Fruit fly (Drosophila melanogaster) whole organism, embryonic: ENCODE results near the gene Fgop2.

ENCODE experiments used
- B-H2 ChIP-seq: fragments of 200-800 bp; sonication (Bioruptor generic); optimal IDR thresholded peaks from 2 replicates; lab custom pipeline; 2018; ENCODE audit warnings: missing biosample characterization, mild to moderate bottlenecking, missing genetic modification characterization
- CG10462 ChIP-seq: fragments of 200-800 bp; sonication (Bioruptor generic); optimal IDR thresholded peaks from 2 replicates; lab custom pipeline; 2016; ENCODE audit warnings: missing biosample characterization, missing genetic modification characterization
- CG10543 ChIP-seq: fragments of 200-800 bp; sonication (Bioruptor generic); optimal IDR thresholded peaks from 3 replicates; lab custom pipeline; 2017; ENCODE audit warnings: missing biosample characterization, mild to moderate bottlenecking, missing genetic modification characterization, moderate library complexity
- CG10959 ChIP-seq: fragments of 200-800 bp; sonication (Bioruptor generic); IDR thresholded peaks from 2 replicates; pipeline ENCODE4 v1.3.6; 2022; ENCODE audit warnings: missing biosample characterization, missing genetic modification characterization
- CG12299 ChIP-seq: fragments of 200-800 bp; sonication (Bioruptor generic); optimal IDR thresholded peaks from 2 replicates; lab custom pipeline; 2018; ENCODE audit warnings: missing biosample characterization, mild to moderate bottlenecking, missing genetic modification characterization
- CG12391 ChIP-seq: fragments of 200-800 bp; sonication (Bioruptor generic); optimal IDR thresholded peaks from 3 replicates; lab custom pipeline; 2018; ENCODE audit warnings: missing biosample characterization, mild to moderate bottlenecking, missing genetic modification characterization, moderate library complexity
- CG12942 ChIP-seq: fragments of 200-800 bp; sonication (Bioruptor generic); optimal IDR thresholded peaks from 3 replicates; lab custom pipeline; 2016; ENCODE audit warnings: missing biosample characterization, missing genetic modification characterization
- CG13296 ChIP-seq: fragments of 200-800 bp; sonication (Bioruptor generic); optimal IDR thresholded peaks from 3 replicates; lab custom pipeline; 2018; ENCODE audit warnings: missing biosample characterization, mild to moderate bottlenecking, missing genetic modification characterization
- CG13424 ChIP-seq: fragments of 200-800 bp; sonication (Bioruptor generic); optimal IDR thresholded peaks from 2 replicates; lab custom pipeline; 2019; ENCODE audit warnings: missing biosample characterization, mild to moderate bottlenecking, missing genetic modification characterization, moderate library complexity
- CG14441 ChIP-seq: fragments of 200-800 bp; sonication (Bioruptor generic); IDR thresholded peaks from 2 replicates; pipeline ENCODE4 v1.3.6; 2022; ENCODE audit warnings: missing biosample characterization, missing genetic modification characterization
- CG15269 ChIP-seq: fragments of 200-800 bp; sonication (Bioruptor generic); optimal IDR thresholded peaks from 2 replicates; lab custom pipeline; 2018; ENCODE audit warnings: missing biosample characterization, mild to moderate bottlenecking, missing genetic modification characterization, moderate library complexity
- CG15479 ChIP-seq: fragments of 200-800 bp; sonication (Bioruptor generic); optimal IDR thresholded peaks from 3 replicates; lab custom pipeline; 2019; ENCODE audit warnings: missing biosample characterization, mild to moderate bottlenecking, missing genetic modification characterization, moderate library complexity
- CG1603 ChIP-seq: fragments of 200-800 bp; sonication (Bioruptor generic); optimal IDR thresholded peaks from 2 replicates; lab custom pipeline; 2019; ENCODE audit warnings: missing biosample characterization, mild to moderate bottlenecking, missing genetic modification characterization, moderate library complexity
- CG16815 ChIP-seq: fragments of 200-800 bp; sonication (Bioruptor generic); optimal IDR thresholded peaks from 3 replicates; lab custom pipeline; 2017; ENCODE audit warnings: missing biosample characterization, mild to moderate bottlenecking, missing genetic modification characterization
- CG17385 ChIP-seq: fragments of 200-800 bp; sonication (Bioruptor generic); optimal IDR thresholded peaks from 3 replicates; lab custom pipeline; 2018; ENCODE audit warnings: missing biosample characterization, mild to moderate bottlenecking, missing genetic modification characterization
- CG18476 ChIP-seq: fragments of 200-800 bp; sonication (Bioruptor generic); optimal IDR thresholded peaks from 2 replicates; lab custom pipeline; 2016; ENCODE audit warnings: missing biosample characterization, mild to moderate bottlenecking, missing genetic modification characterization
- CG2199 ChIP-seq: fragments of 200-800 bp; sonication (Bioruptor generic); IDR thresholded peaks from 3 replicates; pipeline ENCODE4 v1.3.6; 2022; ENCODE audit warnings: missing biosample characterization, missing genetic modification characterization
- CG3065 ChIP-seq: fragments of 200-800 bp; sonication (Bioruptor generic); optimal IDR thresholded peaks from 2 replicates; lab custom pipeline; 2016; ENCODE audit warnings: missing biosample characterization, missing genetic modification characterization
- CG3281 ChIP-seq: fragments of 200-800 bp; sonication (Bioruptor generic); optimal IDR thresholded peaks from 3 replicates; lab custom pipeline; 2017; ENCODE audit warnings: missing biosample characterization, mild to moderate bottlenecking, missing genetic modification characterization
- CG33557 ChIP-seq: fragments of 200-800 bp; sonication (Bioruptor generic); optimal IDR thresholded peaks from 2 replicates; lab custom pipeline; 2019; ENCODE audit warnings: missing biosample characterization, mild to moderate bottlenecking, missing genetic modification characterization, moderate library complexity
- CG3407 ChIP-seq: fragments of 200-800 bp; sonication (Bioruptor generic); optimal IDR thresholded peaks from 2 replicates; lab custom pipeline; 2018; ENCODE audit warnings: missing biosample characterization, mild to moderate bottlenecking, missing genetic modification characterization
- CG3838 ChIP-seq: fragments of 200-800 bp; sonication (Bioruptor generic); optimal IDR thresholded peaks from 3 replicates; lab custom pipeline; 2016; ENCODE audit warnings: missing biosample characterization, missing genetic modification characterization
- CG4328 ChIP-seq: fragments of 200-800 bp; sonication (Bioruptor generic); optimal IDR thresholded peaks from 3 replicates; lab custom pipeline; 2017; ENCODE audit warnings: missing biosample characterization, missing genetic modification reagents, missing genetic modification characterization
- CG4617 ChIP-seq: fragments of 200-800 bp; sonication (Bioruptor generic); optimal IDR thresholded peaks from 3 replicates; lab custom pipeline; 2016; ENCODE audit warnings: missing biosample characterization, missing genetic modification characterization, borderline replicate concordance
- CG7271 ChIP-seq: fragments of 200-800 bp; sonication (Bioruptor generic); optimal IDR thresholded peaks from 2 replicates; lab custom pipeline; 2018; ENCODE audit warnings: missing biosample characterization, mild to moderate bottlenecking, missing genetic modification characterization, moderate library complexity
- CG7556 ChIP-seq: fragments of 200-800 bp; sonication (Bioruptor generic); optimal IDR thresholded peaks from 2 replicates; lab custom pipeline; 2017; ENCODE audit warnings: missing biosample characterization, mild to moderate bottlenecking, missing genetic modification characterization
- CG8359 ChIP-seq: fragments of 200-800 bp; sonication (Bioruptor generic); optimal IDR thresholded peaks from 2 replicates; lab custom pipeline; 2017; ENCODE audit warnings: missing biosample characterization, mild to moderate bottlenecking, missing genetic modification characterization, borderline replicate concordance
- CG8478 ChIP-seq: fragments of >200 bp; optimal IDR thresholded peaks from 2 replicates; lab custom pipeline; 2018
- CG9437 ChIP-seq: fragments of 200-800 bp; sonication (Bioruptor generic); optimal IDR thresholded peaks from 2 replicates; lab custom pipeline; 2018; ENCODE audit warnings: missing biosample characterization, mild to moderate bottlenecking, missing genetic modification characterization
- CrebB ChIP-seq: fragments of 200-800 bp; sonication (Bioruptor generic); optimal IDR thresholded peaks from 3 replicates; lab custom pipeline; 2018; ENCODE audit warnings: missing biosample characterization, mild to moderate bottlenecking, missing genetic modification characterization
- Dip2 ChIP-seq: fragments of 200-800 bp; sonication (Bioruptor generic); IDR thresholded peaks from 2 replicates; pipeline ENCODE4 v1.3.6; 2022; ENCODE audit warnings: missing biosample characterization, missing genetic modification characterization
- E2f2 ChIP-seq: fragments of 200-800 bp; sonication (Bioruptor generic); IDR thresholded peaks from 2 replicates; pipeline ENCODE4 v1.3.6; 2022; ENCODE audit warnings: missing biosample characterization, missing genetic modification characterization
- Fer1 ChIP-seq: fragments of 200-800 bp; sonication (Bioruptor generic); optimal IDR thresholded peaks from 2 replicates; lab custom pipeline; 2017; ENCODE audit warnings: missing biosample characterization, mild to moderate bottlenecking, missing genetic modification characterization
- Jarid2 ChIP-seq: fragments of 200-800 bp; sonication (Bioruptor generic); optimal IDR thresholded peaks from 3 replicates; lab custom pipeline; 2017; ENCODE audit warnings: mild to moderate bottlenecking, missing biosample characterization, missing genetic modification reagents, missing genetic modification characterization
- Mad ChIP-seq: fragments of 200-800 bp; sonication (Bioruptor generic); optimal IDR thresholded peaks from 2 replicates; lab custom pipeline; 2016; ENCODE audit warnings: missing biosample characterization, missing genetic modification characterization
- Meics ChIP-seq: fragments of 200-800 bp; sonication (Bioruptor generic); optimal IDR thresholded peaks from 2 replicates; lab custom pipeline; 2017; ENCODE audit warnings: missing biosample characterization, mild to moderate bottlenecking, missing genetic modification characterization
- Myb ChIP-seq: fragments of 200-800 bp; sonication (Bioruptor generic); optimal IDR thresholded peaks from 2 replicates; lab custom pipeline; 2016; ENCODE audit warnings: missing biosample characterization, missing genetic modification characterization
- Rx ChIP-seq: fragments of 200-800 bp; sonication (Bioruptor generic); IDR thresholded peaks from 2 replicates; pipeline ENCODE4 v1.3.6; 2022; ENCODE audit warnings: missing biosample characterization, missing genetic modification characterization
- Sox102F ChIP-seq: fragments of 200-800 bp; sonication (Bioruptor generic); optimal IDR thresholded peaks from 2 replicates; lab custom pipeline; 2018; ENCODE audit warnings: missing biosample characterization, mild to moderate bottlenecking, missing genetic modification characterization, moderate library complexity
- br ChIP-seq: fragments of >200 bp; optimal IDR thresholded peaks from 2 replicates; lab custom pipeline; 2017
- bsh ChIP-seq, 2 experiments: fragments of 200-800 bp; sonication (Bioruptor generic); optimal IDR thresholded peaks; 2 replicates each; lab custom pipeline; 2017 to 2018; ENCODE audit warnings: mild to moderate bottlenecking in 2 of 2, missing biosample characterization in 2 of 2, missing genetic modification characterization in 2 of 2, moderate library complexity in 1 of 2
- esg ChIP-seq: fragments of 200-800 bp; sonication (Bioruptor generic); conservative IDR thresholded peaks from 2 replicates; pipeline ENCODE4 v1.3.6; 2022; ENCODE audit warnings: missing biosample characterization, missing genetic modification characterization
- ewg ChIP-seq: fragments of 200-800 bp; sonication (Bioruptor generic); optimal IDR thresholded peaks from 3 replicates; lab custom pipeline; 2017; ENCODE audit warnings: mild to moderate bottlenecking, missing biosample characterization, missing genetic modification reagents, missing genetic modification characterization
- fd3F ChIP-seq: fragments of 200-800 bp; sonication (Bioruptor generic); optimal IDR thresholded peaks from 2 replicates; lab custom pipeline; 2018; ENCODE audit warnings: missing biosample characterization, mild to moderate bottlenecking, missing genetic modification characterization, moderate library complexity
- ind ChIP-seq: fragments of 200-800 bp; sonication (Bioruptor generic); optimal IDR thresholded peaks from 3 replicates; lab custom pipeline; 2016; ENCODE audit warnings: missing biosample characterization, missing genetic modification characterization
- pnt ChIP-seq: fragments of 200-800 bp; sonication (Bioruptor generic); optimal IDR thresholded peaks from 3 replicates; lab custom pipeline; 2016; ENCODE audit warnings: missing biosample characterization, missing genetic modification characterization
- pzg ChIP-seq: fragments of 200-800 bp; sonication (Bioruptor generic); optimal IDR thresholded peaks from 3 replicates; lab custom pipeline; 2018; ENCODE audit warnings: missing biosample characterization, mild to moderate bottlenecking, missing genetic modification characterization, moderate library complexity
- shn ChIP-seq: fragments of 200-800 bp; sonication (Bioruptor generic); optimal IDR thresholded peaks from 3 replicates; lab custom pipeline; 2016; ENCODE audit warnings: missing biosample characterization, missing genetic modification characterization
- sima ChIP-seq: fragments of 200-800 bp; sonication (Bioruptor generic); optimal IDR thresholded peaks from 2 replicates; lab custom pipeline; 2016; ENCODE audit warnings: missing biosample characterization, missing genetic modification characterization
- slbo ChIP-seq: fragments of 200-800 bp; sonication (Bioruptor generic); IDR thresholded peaks from 2 replicates; pipeline ENCODE4 v1.3.6; 2022; ENCODE audit warnings: missing biosample characterization, missing genetic modification characterization
- tgo ChIP-seq: fragments of 200-800 bp; sonication (Bioruptor generic); IDR thresholded peaks from 3 replicates; pipeline ENCODE4 v1.3.6; 2022; ENCODE audit warnings: missing biosample characterization, missing genetic modification characterization

The Fgop2 gene

dm6 chr2L:6964022-6964434 is 18.9 kb upstream of the Fgop2 start, which contains the start of the genes sip2 and Coprox (continued):
- no peak for TF ChIP-seq Sox102F (GFP tag; lab: Kevin White, UChicago)
- TF ChIP-seq CG14441 (GFP tag; lab: Robert Waterston, UW): 0 out of 2 replicates have a peak, but pooled peaks have one; percentile 46
- TF ChIP-seq CG17385 (GFP tag; lab: Kevin White, UChicago): peak; percentile 62
- peak; percentile 1 for TF ChIP-seq CG15479 (GFP tag; lab: Kevin White, UChicago)
- TF ChIP-seq CG3065: no peak
- no peak for TF ChIP-seq Dip2 (GFP tag; lab: Robert Waterston, UW)
- TF ChIP-seq CG2199: no peak
- peak; percentile 26 for TF ChIP-seq CG16815 (GFP tag; lab: Kevin White, UChicago)
- peak; percentile 6 for TF ChIP-seq CG10462 (GFP tag; lab: Kevin White, UChicago)
- TF ChIP-seq CG12942 (GFP tag; lab: Kevin White, UChicago): peak; percentile 50
- TF ChIP-seq CG4328: peak; percentile 47
- no peak for TF ChIP-seq shn (GFP tag; lab: Kevin White, UChicago)
- peak; percentile 68 for TF ChIP-seq Fer1 (GFP tag; lab: Kevin White, UChicago)
- peak; percentile 84 for TF ChIP-seq CG13424 (tag; lab: Kevin White, UChicago)
- no peak for TF ChIP-seq Mad
- TF ChIP-seq ind (GFP tag; lab: Kevin White, UChicago): peak; percentile 69
- no peak for TF ChIP-seq CG3407 (GFP tag; lab: Kevin White, UChicago)
- TF ChIP-seq B-H2 (GFP tag; lab: Kevin White, UChicago): peak; percentile 55
- peak; percentile 50 for TF ChIP-seq fd3F (GFP tag; lab: Kevin White, UChicago)
- no peak for TF ChIP-seq CG10959 (GFP tag; lab: Robert Waterston, UW)
- no peak for TF ChIP-seq Rx
- TF ChIP-seq CG12299 (tag; lab: Kevin White, UChicago): peak; percentile 69
- TF ChIP-seq CG12391: peak; percentile 88
- TF ChIP-seq CG18476: no peak
- TF ChIP-seq CG9437 (GFP tag; lab: Kevin White, UChicago): peak; percentile 69
- peak; percentile 70 for TF ChIP-seq Myb (GFP tag; lab: Kevin White, UChicago)
- TF ChIP-seq sima (GFP tag; lab: Kevin White, UChicago): no peak
- peak; percentile 71 for TF ChIP-seq CG7556 (GFP tag; lab: Kevin White, UChicago)
- TF ChIP-seq CG8359 (GFP tag; lab: Kevin White, UChicago): no peak
- TF ChIP-seq CG3838 (GFP tag; lab: Kevin White, UChicago): no peak
- no peak for TF ChIP-seq CG8478
- peak; percentile 62 for TF ChIP-seq CG7271 (tag; lab: Kevin White, UChicago)
- TF ChIP-seq tgo (GFP tag; lab: Robert Waterston, UW): peak; percentile 58; the same call in 2 of the 3 replicates
- peak; percentile 84 for TF ChIP-seq E2f2 (GFP tag; lab: Robert Waterston, UW)
- peak; percentile 71 for TF ChIP-seq CG13296
- peak in 1 of 2 experiments; percentile 67 for TF ChIP-seq bsh (GFP tag; optimal IDR thresholded peaks at IDR 0.05; lab: Kevin White, UChicago)
- peak; percentile 79 for TF ChIP-seq Meics
- peak; percentile 27 for TF ChIP-seq ewg (GFP tag; lab: Kevin White, UChicago)
- no peak for TF ChIP-seq pnt (GFP tag; lab: Kevin White, UChicago)
- peak; percentile 39 for TF ChIP-seq pzg (GFP tag; lab: Kevin White, UChicago)
- peak; percentile 72 for TF ChIP-seq CG3281 (GFP tag; lab: Kevin White, UChicago)
- TF ChIP-seq CG15269 (tag; lab: Kevin White, UChicago): no peak
- peak; percentile 21 for TF ChIP-seq CG4617 (GFP tag; lab: Kevin White, UChicago)
- peak; percentile 55 for TF ChIP-seq esg (GFP tag; lab: Robert Waterston, UW)
- TF ChIP-seq CrebB: peak; percentile 50
- no peak for TF ChIP-seq CG1603 (tag; lab: Kevin White, UChicago)
- peak; percentile 62 for TF ChIP-seq CG33557
- no peak for TF ChIP-seq br
- TF ChIP-seq CG10543 (GFP tag; lab: Kevin White, UChicago): peak; percentile 68
- TF ChIP-seq slbo (GFP tag; lab: Robert Waterston, UW): peak; percentile 64
- no peak for TF ChIP-seq Jarid2 (GFP tag; lab: Kevin White, UChicago)
